Worm (Caenorhabditis elegans) whole organism, young adult: ENCODE measurements around the gene Y57G11C.46.
A peak's percentile ranks its signal among the peaks of the same experiment; 100 is the strongest.

ENCODE experiments used
- B0035.1 ChIP-seq: sonication (generic microtip); optimal IDR thresholded peaks from 2 replicates; lab custom pipeline; 2016; ENCODE audit warnings: missing genetic modification characterization, mild to moderate bottlenecking, missing compliant biosample characterization, missing genotype, missing genetic modification reagents
- D2030.7 ChIP-seq: fragments of 200-800 bp; sonication (Bioruptor generic); IDR thresholded peaks from 2 replicates; pipeline ENCODE4 v1.3.6; 2022; ENCODE audit warnings: missing genetic modification reagents, missing genetic modification characterization, missing compliant biosample characterization
- F23B12.7 ChIP-seq: sonication (generic microtip); optimal IDR thresholded peaks from 2 replicates; lab custom pipeline; 2017; ENCODE audit warnings: missing genetic modification characterization, mild to moderate bottlenecking, missing compliant biosample characterization, antibody characterized with exemption, moderate library complexity; ENCODE audit not compliant: insufficient read depth
- F37B4.10 ChIP-seq: fragments of 200-800 bp; sonication (Bioruptor generic); IDR thresholded peaks from 2 replicates; pipeline ENCODE4 v1.3.6; 2022; ENCODE audit warnings: missing genetic modification characterization, missing compliant biosample characterization
- K11D2.4 ChIP-seq: fragments of 200-800 bp; sonication (Bioruptor generic); IDR thresholded peaks from 2 replicates; pipeline ENCODE4 v1.3.6; 2022; ENCODE audit warnings: missing genetic modification reagents, missing genetic modification characterization, missing compliant biosample characterization
- aptf-2 ChIP-seq: fragments of 200-800 bp; sonication (Bioruptor generic); conservative IDR thresholded peaks from 2 replicates; pipeline ENCODE4 v1.3.6; 2022; ENCODE audit warnings: missing genetic modification reagents, missing genetic modification characterization, missing compliant biosample characterization
- attf-5 ChIP-seq: fragments of 200-800 bp; sonication (Bioruptor generic); optimal IDR thresholded peaks from 2 replicates; lab custom pipeline; 2018; ENCODE audit warnings: mild to moderate bottlenecking, missing genetic modification characterization, missing compliant biosample characterization
- attf-6 ChIP-seq: fragments of 200-800 bp; sonication (Bioruptor generic); IDR thresholded peaks from 2 replicates; pipeline ENCODE4 v1.3.6; 2022; ENCODE audit warnings: missing genetic modification reagents, missing genetic modification characterization, missing compliant biosample characterization
- bed-1 ChIP-seq: fragments of 200-800 bp; sonication (Bioruptor generic); IDR thresholded peaks from 2 replicates; pipeline ENCODE4 v1.3.6; 2022; ENCODE audit warnings: missing genetic modification reagents, missing genetic modification characterization, missing compliant biosample characterization
- bed-2 ChIP-seq: fragments of 200-800 bp; sonication (Bioruptor generic); IDR thresholded peaks from 2 replicates; pipeline ENCODE4 v1.3.6; 2022; ENCODE audit warnings: missing genetic modification reagents, missing genetic modification characterization, missing compliant biosample characterization
- cebp-1 ChIP-seq, 2 experiments: fragments of 200-800 bp in 1 of 2; sonication (Bioruptor generic) in 1 of 2; sonication (generic microtip) in 1 of 2; IDR thresholded peaks in 1 of 2; optimal IDR thresholded peaks in 1 of 2; 2 replicates each; pipeline versions ENCODE4 v1.3.6 to Lab custom; 2017 to 2022; ENCODE audit warnings: missing compliant biosample characterization in 2 of 2, missing genetic modification characterization in 2 of 2, mild to moderate bottlenecking in 1 of 2, missing genetic modification reagents in 1 of 2, moderate library complexity in 1 of 2
- ceh-100 ChIP-seq: fragments of 200-800 bp; sonication (Bioruptor generic); IDR thresholded peaks from 2 replicates; pipeline ENCODE4 v1.3.6; 2022; ENCODE audit warnings: missing genetic modification reagents, missing genetic modification characterization, missing compliant biosample characterization
- ceh-79 ChIP-seq: sonication (generic microtip); optimal IDR thresholded peaks from 2 replicates; lab custom pipeline; 2017; ENCODE audit warnings: mild to moderate bottlenecking, missing genetic modification characterization, missing compliant biosample characterization
- chd-7 ChIP-seq: sonication (generic microtip); optimal IDR thresholded peaks from 2 replicates; lab custom pipeline; 2016; ENCODE audit warnings: mild to moderate bottlenecking, missing genetic modification characterization, moderate library complexity, missing compliant biosample characterization
- dpl-1 ChIP-seq: fragments of 150-350 bp; optimal IDR thresholded peaks from 2 replicates; lab custom pipeline; 2014; ENCODE audit warnings: missing biosample characterization, missing genetic modification reagents, missing genetic modification characterization
- efl-1 ChIP-seq: fragments of 150-350 bp; optimal IDR thresholded peaks from 2 replicates; lab custom pipeline; 2014; ENCODE audit warnings: missing biosample characterization, missing genetic modification reagents, missing genetic modification characterization
- egl-44 ChIP-seq: fragments of 200-800 bp; sonication (Bioruptor generic); IDR thresholded peaks from 2 replicates; pipeline ENCODE4 v1.3.6; 2022; ENCODE audit warnings: missing genetic modification reagents, missing genetic modification characterization, missing compliant biosample characterization
- egrh-3 ChIP-seq: fragments of 200-800 bp; sonication (Bioruptor generic); IDR thresholded peaks from 2 replicates; pipeline ENCODE4 v1.3.6; 2022; ENCODE audit warnings: missing genetic modification reagents, missing genetic modification characterization, missing compliant biosample characterization
- ekl-4 ChIP-seq: fragments of 200-800 bp; sonication (Bioruptor generic); IDR thresholded peaks from 2 replicates; pipeline ENCODE4 v1.3.6; 2022; ENCODE audit warnings: missing genetic modification reagents, missing genetic modification characterization, missing compliant biosample characterization
- hlh-12 ChIP-seq: sonication (generic microtip); optimal IDR thresholded peaks from 2 replicates; lab custom pipeline; 2016; ENCODE audit warnings: missing genetic modification characterization, missing compliant biosample characterization
- hmg-1.2 ChIP-seq: fragments of 200-800 bp; sonication (Bioruptor generic); IDR thresholded peaks from 2 replicates; pipeline ENCODE4 v1.3.6; 2022; ENCODE audit warnings: missing genetic modification reagents, missing genetic modification characterization, missing compliant biosample characterization
- madf-3 ChIP-seq: fragments of 200-800 bp; sonication (Bioruptor generic); IDR thresholded peaks from 2 replicates; pipeline ENCODE4 v1.3.6; 2022; ENCODE audit warnings: missing genetic modification reagents, missing genetic modification characterization, missing compliant biosample characterization
- madf-8 ChIP-seq: fragments of 200-800 bp; sonication (Bioruptor generic); conservative IDR thresholded peaks from 2 replicates; pipeline ENCODE4 v1.3.6; 2022; ENCODE audit warnings: missing genetic modification reagents, missing genetic modification characterization, missing compliant biosample characterization
- nhr-80 ChIP-seq: sonication (generic microtip); optimal IDR thresholded peaks from 2 replicates; lab custom pipeline; 2016; ENCODE audit warnings: missing genetic modification characterization, missing compliant biosample characterization
- rcor-1 ChIP-seq: fragments of 200-800 bp; sonication (Bioruptor generic); IDR thresholded peaks from 2 replicates; pipeline ENCODE4 v1.3.6; 2022; ENCODE audit warnings: missing genetic modification reagents, missing genetic modification characterization, missing compliant biosample characterization
- rpc-1 ChIP-seq, 2 experiments: fragments of 150-350 bp in 1 of 2; sonication (generic microtip) in 1 of 2; optimal IDR thresholded peaks; 2 replicates each; lab custom pipeline; 2014 to 2018; ENCODE audit warnings: missing biosample characterization in 1 of 2, missing genetic modification characterization in 1 of 2, missing genetic modification reagents in 1 of 2, missing genotype in 1 of 2
- sdz-38 ChIP-seq: sonication (generic microtip); optimal IDR thresholded peaks from 2 replicates; lab custom pipeline; 2016; ENCODE audit warnings: missing genotype, missing genetic modification characterization, missing compliant biosample characterization
- sea-2 ChIP-seq: fragments of 200-800 bp; sonication (Bioruptor generic); IDR thresholded peaks from 2 replicates; pipeline ENCODE4 v1.3.6; 2022; ENCODE audit warnings: missing genetic modification characterization, missing compliant biosample characterization
- snpc-1.1 ChIP-seq: sonication (generic microtip); optimal IDR thresholded peaks from 2 replicates; lab custom pipeline; 2017; ENCODE audit warnings: missing genetic modification characterization, mild to moderate bottlenecking, missing compliant biosample characterization, antibody characterized with exemption, moderate library complexity, missing genotype, missing genetic modification reagents; ENCODE audit not compliant: insufficient read depth
- snpc-1.3 ChIP-seq: sonication (generic microtip); optimal IDR thresholded peaks from 2 replicates; lab custom pipeline; 2017; ENCODE audit warnings: missing genetic modification characterization, mild to moderate bottlenecking, missing compliant biosample characterization, antibody characterized with exemption, moderate library complexity, missing genotype, missing genetic modification reagents; ENCODE audit not compliant: insufficient read depth
- snpc-4 ChIP-seq, 5 experiments: fragments of 150-350 bp in 1 of 5; sonication (generic microtip) in 4 of 5; optimal IDR thresholded peaks; 2 replicates each; lab custom pipeline; 2014 to 2018; ENCODE audit warnings: missing genetic modification characterization in 5 of 5, missing biosample characterization in 3 of 5, antibody characterized with exemption in 2 of 5, mild to moderate bottlenecking in 2 of 5, missing compliant biosample characterization in 2 of 5, missing genotype in 2 of 5, moderate library complexity in 2 of 5, missing genetic modification reagents in 1 of 5
- somi-1 ChIP-seq: fragments of 200-800 bp; sonication (Bioruptor generic); optimal IDR thresholded peaks from 2 replicates; lab custom pipeline; 2018; ENCODE audit warnings: mild to moderate bottlenecking, missing genetic modification characterization, missing compliant biosample characterization
- tbp1 ChIP-seq: fragments of 200-800 bp; sonication (Bioruptor generic); optimal IDR thresholded peaks from 2 replicates; lab custom pipeline; 2018; ENCODE audit warnings: mild to moderate bottlenecking, missing genetic modification characterization, missing compliant biosample characterization

Y57G11C.46 gene

DNA sequence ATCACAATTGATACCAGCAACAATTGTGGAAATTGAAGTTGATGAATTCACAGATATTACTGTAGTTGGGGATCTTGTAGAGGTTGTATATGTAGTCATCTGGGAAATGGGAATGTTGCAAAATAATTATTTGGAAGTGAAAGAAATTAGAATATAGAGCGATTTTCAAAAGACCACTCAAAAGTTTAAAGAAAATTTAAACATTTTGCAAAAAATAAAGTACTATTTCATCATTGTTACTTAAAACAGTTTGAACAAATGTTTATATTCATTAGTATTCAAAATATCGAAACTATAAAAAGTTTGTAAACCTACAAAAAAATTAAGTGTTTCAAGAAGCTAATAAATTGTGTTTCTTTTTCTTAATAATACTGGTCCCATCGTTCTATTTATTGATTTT lies at the start of gene Y57G11C.46:
Gene Y57G11C.46 (minus strand): TSS at position 101 of the 400 bp plus-strand sequence.
- TF ChIP-seq chd-7 (tag; lab: Kevin White, UChicago) = no peak
- no peak for TF ChIP-seq snpc-4 (GFP tag; optimal IDR thresholded peaks at IDR 0.05; lab: Kevin White, UChicago)
- no peak for TF ChIP-seq snpc-4 (tag; optimal IDR thresholded peaks at IDR 0.05; lab: Kevin White, UChicago)
- no peak for TF ChIP-seq cebp-1 (GFP tag; IDR thresholded peaks at IDR 0.05; lab: Robert Waterston, UW)
- TF ChIP-seq cebp-1 (tag; optimal IDR thresholded peaks at IDR 0.05; lab: Kevin White, UChicago) = no peak
- TF ChIP-seq egl-44 (GFP tag; lab: Robert Waterston, UW) = no peak
- TF ChIP-seq rpc-1 (optimal IDR thresholded peaks at IDR 0.05; lab: Kevin White, UChicago) = no peak
- no peak for TF ChIP-seq rpc-1 (tag; optimal IDR thresholded peaks at IDR 0.05; lab: Kevin White, UChicago)
- TF ChIP-seq B0035.1 (tag; lab: Kevin White, UChicago) = no peak
- TF ChIP-seq efl-1 (GFP tag; lab: Kevin White, UChicago) = no peak
- TF ChIP-seq attf-5 = no peak
- TF ChIP-seq K11D2.4 (GFP tag; lab: Robert Waterston, UW) = no peak
- no peak for TF ChIP-seq madf-8 (GFP tag; lab: Robert Waterston, UW)
- no peak for TF ChIP-seq aptf-2 (GFP tag; lab: Robert Waterston, UW)
- TF ChIP-seq bed-2 (GFP tag; lab: Robert Waterston, UW) = no peak
- no peak for TF ChIP-seq ekl-4
- no peak for TF ChIP-seq F37B4.10
- TF ChIP-seq bed-1 (GFP tag; lab: Robert Waterston, UW) = no peak
- no peak for TF ChIP-seq rcor-1 (GFP tag; lab: Robert Waterston, UW)
- no peak for TF ChIP-seq nhr-80 (tag; lab: Kevin White, UChicago)
- TF ChIP-seq egrh-3 = no peak

DNA sequence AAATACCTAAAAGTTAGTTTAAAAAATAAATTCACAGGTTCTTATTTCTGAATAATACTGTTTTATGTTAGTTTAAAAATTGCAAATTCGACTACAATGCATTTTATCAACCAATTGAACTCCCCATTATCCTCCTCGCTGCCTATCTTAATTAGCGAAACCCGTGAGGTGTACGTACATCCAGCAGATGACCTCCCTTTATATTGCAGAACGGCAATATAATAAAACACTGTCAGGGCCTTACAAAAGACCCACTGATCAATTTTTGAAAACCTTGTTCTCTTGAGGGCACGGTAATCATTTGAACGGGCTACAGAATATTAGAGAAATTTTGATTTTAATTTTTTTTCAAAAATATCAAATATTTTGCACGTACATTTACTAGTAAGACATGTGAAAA lies 48.3 kb upstream of the Y57G11C.46 start:
- TF ChIP-seq madf-3 (GFP tag; lab: Robert Waterston, UW) (no peak), F23B12.7 (no peak), snpc-1.1 (tag; lab: Kevin White, UChicago) (peak; percentile 77), bed-1 (GFP tag; lab: Robert Waterston, UW) (no peak), tbp1 (peak; percentile 16), attf-6 (GFP tag; lab: Robert Waterston, UW) (peak; percentile 90), snpc-4 (GFP tag; optimal IDR thresholded peaks at IDR 0.05; lab: Kevin White, UChicago) (peak; percentile 60), snpc-4 (tag; optimal IDR thresholded peaks at IDR 0.05; lab: Kevin White, UChicago) (peak; percentile 66 to 93 (median 87))
- TF ChIP-seq, all 124 proteins: peak for 4

DNA sequence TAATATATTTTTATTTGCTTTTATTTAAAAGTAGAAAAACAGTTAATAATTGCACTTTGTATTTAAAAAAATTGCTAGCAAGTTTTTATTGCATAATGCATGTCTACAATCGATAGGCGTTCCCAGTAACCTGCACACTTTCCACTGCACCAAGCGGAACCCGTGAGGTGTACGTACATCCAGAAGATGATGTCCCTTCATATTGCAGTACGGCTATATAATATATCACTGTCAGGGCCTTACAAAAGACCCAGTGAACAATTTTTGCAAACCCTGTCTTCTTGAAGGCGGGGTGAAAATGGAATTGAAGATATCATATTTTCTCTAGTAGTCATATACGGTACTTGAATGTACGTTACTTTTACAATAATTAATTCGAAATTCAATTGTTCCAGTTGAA lies 47.6 kb upstream of the Y57G11C.46 start:
- peak; percentile 88 for TF ChIP-seq snpc-4 (GFP tag; optimal IDR thresholded peaks at IDR 0.05; lab: Kevin White, UChicago)
- TF ChIP-seq snpc-4 (tag; optimal IDR thresholded peaks at IDR 0.05; lab: Kevin White, UChicago) = peak; percentile 89 to 93 (median 90)
- no peak for TF ChIP-seq ceh-79 (tag; lab: Kevin White, UChicago)
- peak; percentile 71; the same call in 1 of the 2 replicates for TF ChIP-seq hmg-1.2 (GFP tag; lab: Robert Waterston, UW)
- TF ChIP-seq D2030.7 (GFP tag; lab: Robert Waterston, UW) = 0 out of 2 replicates have a peak, but pooled peaks have one; percentile 11
- peak; percentile 62 for TF ChIP-seq tbp1
- TF ChIP-seq snpc-1.1 (tag; lab: Kevin White, UChicago) = peak; percentile 86
- no peak for TF ChIP-seq aptf-2 (GFP tag; lab: Robert Waterston, UW)
- TF ChIP-seq attf-6 (GFP tag; lab: Robert Waterston, UW) = peak; percentile 96
- TF ChIP-seq, all 124 proteins: peak for 6

DNA sequence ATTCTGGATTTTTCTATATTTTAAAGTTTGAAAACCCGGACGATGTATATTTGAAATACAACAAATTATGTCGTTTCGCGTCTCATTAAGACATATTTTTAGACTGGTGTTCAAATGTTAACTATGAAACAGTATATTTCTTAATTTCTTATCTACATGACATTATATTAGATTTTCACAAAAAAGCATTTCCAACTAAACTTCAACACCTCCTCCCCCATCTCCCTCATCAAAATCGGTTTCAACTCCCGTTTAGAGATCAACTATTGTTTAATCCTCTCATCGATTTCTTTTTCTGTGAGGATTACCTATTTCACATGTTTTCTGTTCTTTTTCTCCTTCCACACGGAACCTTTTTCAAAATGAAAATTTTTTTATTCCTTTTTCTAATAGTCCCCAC lies 46.0 kb upstream of the Y57G11C.46 start, which contains the start of gene Y57G11C.38:
Gene Y57G11C.38 (plus strand): TSS at position 301 of the 400 bp plus-strand sequence.
- TF ChIP-seq ceh-100 (GFP tag; lab: Robert Waterston, UW) (no peak), snpc-1.3 (no peak), somi-1 (GFP tag; lab: Kevin White, UChicago) (no peak), hlh-12 (tag; lab: Kevin White, UChicago) (no peak), sea-2 (no peak), dpl-1 (GFP tag; lab: Kevin White, UChicago) (no peak), sdz-38 (tag; lab: Kevin White, UChicago) (no peak)
